Worm (Caenorhabditis elegans): ENCODE results near the gene drh-1.

The drh-1 gene

DNA sequence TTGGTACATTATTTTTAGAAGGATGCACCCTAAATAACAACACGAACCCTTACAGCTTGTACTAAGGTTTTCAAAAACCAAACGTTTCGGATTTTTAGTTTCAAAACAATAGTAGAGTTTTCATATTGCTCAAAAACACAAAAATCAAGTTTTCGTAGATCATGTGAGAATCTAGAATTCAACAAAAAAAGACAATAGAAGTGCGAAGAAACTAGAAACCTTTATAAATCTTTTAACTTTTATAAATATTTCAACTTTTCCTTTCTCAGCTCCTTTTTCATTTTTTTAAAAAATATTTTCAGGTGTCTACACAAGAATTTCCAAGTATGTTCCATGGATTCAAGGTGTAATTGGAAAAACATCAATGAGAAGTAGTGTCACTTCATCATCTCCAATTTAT, 52.7 kb downstream of the drh-1 start, which contains the start of gene best-9:
Gene best-9, plus strand, starts transcription at position 301 of the 400 bp plus-strand sequence.
- no peak for TF ChIP-seq mxl-2 (GFP tag; conservative IDR thresholded peaks at IDR 0.05)
- no peak for TF ChIP-seq Y75B8A.6 (GFP tag; IDR thresholded peaks at IDR 0.05)
- no peak for TF ChIP-seq lin-29 (GFP tag; IDR thresholded peaks at IDR 0.05)
- TF ChIP-seq cey-2 (tag; optimal IDR thresholded peaks at IDR 0.05; ENCODE audit: borderline replicate concordance, insufficient read depth), result no peak
- TF ChIP-seq ces-1 (GFP tag; optimal IDR thresholded peaks at IDR 0.05), result no peak
- TF ChIP-seq dmd-6 (GFP tag; IDR thresholded peaks at IDR 0.05), result no peak
- TF ChIP-seq egl-43 (GFP tag; IDR thresholded peaks at IDR 0.05), result no peak
- TF ChIP-seq fos-1 (tag; optimal IDR thresholded peaks at IDR 0.05), result no peak

All from whole organism, L4 larva.